Worm (Caenorhabditis elegans) whole organism, L1 larva: ENCODE measurements around the gene vps-22.

Source experiments
- alr-1 ChIP-seq: fragments of 200-800 bp; sonication (Bioruptor generic); optimal IDR thresholded peaks from 2 replicates; lab custom pipeline; 2018; ENCODE audit warnings: borderline replicate concordance, mild to moderate bottlenecking, missing genetic modification characterization, missing compliant biosample characterization
- ceh-8 ChIP-seq: fragments of 200-800 bp; sonication (Bioruptor generic); optimal IDR thresholded peaks from 2 replicates; lab custom pipeline; 2018; ENCODE audit warnings: mild to moderate bottlenecking, missing genetic modification characterization, moderate library complexity, missing compliant biosample characterization
- egl-13 ChIP-seq: sonication (generic microtip); optimal IDR thresholded peaks from 2 replicates; lab custom pipeline; 2016; ENCODE audit warnings: missing genotype, missing genetic modification reagents, missing genetic modification characterization, missing compliant biosample characterization
- egl-27 ChIP-seq, 2 experiments: fragments of 150-350 bp in 1 of 2; sonication (generic microtip); optimal IDR thresholded peaks; 3 replicates each; lab custom pipeline; 2017 to 2018; ENCODE audit warnings: missing biosample characterization in 2 of 2, missing genetic modification characterization in 2 of 2, missing genetic modification reagents in 2 of 2
- elt-3 ChIP-seq, 6 experiments: fragments of 150-350 bp in 1 of 6; sonication (generic microtip); optimal IDR thresholded peaks; 2 replicates each; lab custom pipeline; 2017 to 2018; ENCODE audit warnings: missing biosample characterization in 6 of 6, missing genetic modification characterization in 6 of 6, inconsistent platforms in 1 of 6
- fkh-10 ChIP-seq: sonication (generic microtip); optimal IDR thresholded peaks from 2 replicates; lab custom pipeline; 2017; ENCODE audit warnings: missing biosample characterization, missing genetic modification reagents, missing genetic modification characterization
- lin-14 ChIP-seq: fragments of 200-800 bp; sonication (Bioruptor generic); optimal IDR thresholded peaks from 2 replicates; lab custom pipeline; 2018; ENCODE audit warnings: mild to moderate bottlenecking, missing genetic modification characterization, moderate library complexity, missing compliant biosample characterization
- lin-39 ChIP-seq: fragments of 150-350 bp; optimal IDR thresholded peaks from 2 replicates; lab custom pipeline; 2014; ENCODE audit warnings: missing biosample characterization, missing genetic modification reagents, missing genetic modification characterization
- nhr-28 ChIP-seq: fragments of 150-350 bp; optimal IDR thresholded peaks from 2 replicates; lab custom pipeline; 2014; ENCODE audit warnings: missing biosample characterization, missing genetic modification characterization
- unc-62 ChIP-seq: fragments of 150-350 bp; optimal IDR thresholded peaks from 2 replicates; lab custom pipeline; 2014; ENCODE audit warnings: missing biosample characterization, missing genetic modification reagents, missing genetic modification characterization
- ztf-11 ChIP-seq, 2 experiments: sonication (generic microtip); optimal IDR thresholded peaks; 2 replicates each; lab custom pipeline; 2016 to 2017; ENCODE audit warnings: missing genetic modification characterization in 2 of 2, missing biosample characterization in 1 of 2, missing compliant biosample characterization in 1 of 2

DNA sequence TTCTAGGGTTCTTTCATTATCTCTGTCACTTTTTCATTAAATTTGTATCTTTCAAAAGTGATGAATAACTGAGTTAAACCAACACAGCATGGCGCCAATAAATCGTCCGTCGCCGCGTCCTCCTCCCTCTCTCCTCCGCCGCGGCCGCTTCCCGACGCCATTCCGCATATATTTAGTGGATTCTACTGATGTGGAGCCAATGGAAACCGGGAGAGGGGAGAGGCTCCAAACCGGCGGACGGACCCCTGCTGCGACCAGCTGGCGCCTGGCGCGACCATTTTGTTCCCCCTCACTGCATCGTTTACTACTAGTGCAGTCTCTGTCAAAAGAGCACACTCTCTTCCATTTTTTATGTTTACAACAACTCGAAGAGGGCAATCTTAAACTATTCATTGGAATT is 11.1 kb downstream of the vps-22 start:
- TF ChIP-seq lin-14 (GFP tag; lab: Kevin White, UChicago) (no peak), egl-13 (tag; lab: Kevin White, UChicago) (no peak), ceh-8 (no peak), nhr-28 (tag; lab: Kevin White, UChicago) (no peak), ztf-11 (tag; optimal IDR thresholded peaks at IDR 0.05; lab: Kevin White, UChicago) (no peak), lin-39 (tag; lab: Kevin White, UChicago) (no peak), unc-62 (GFP tag; lab: Kevin White, UChicago) (no peak), elt-3 (tag; optimal IDR thresholded peaks at IDR 0.05; lab: Kevin White, UChicago) (no peak), alr-1 (no peak), fkh-10 (GFP tag; lab: Kevin White, UChicago) (no peak), egl-27 (tag; optimal IDR thresholded peaks at IDR 0.05; lab: Kevin White, UChicago) (no peak)
